Fruit fly (Drosophila melanogaster) whole organism, larva: Measurements from ENCODE around the gene brm.

Experiments used
- noc ChIP-seq: fragments of 200-800 bp; sonication (Bioruptor generic); optimal IDR thresholded peaks from 3 replicates; lab custom pipeline; 2019; ENCODE audit warnings: missing biosample characterization, mild to moderate bottlenecking, missing genetic modification characterization, moderate library complexity

The brm gene

dm6 chr3L:16015765-16016760, 33.4 kb upstream of the brm start:
- TF ChIP-seq noc (tag; lab: Kevin White, UChicago): no peak

DNA sequence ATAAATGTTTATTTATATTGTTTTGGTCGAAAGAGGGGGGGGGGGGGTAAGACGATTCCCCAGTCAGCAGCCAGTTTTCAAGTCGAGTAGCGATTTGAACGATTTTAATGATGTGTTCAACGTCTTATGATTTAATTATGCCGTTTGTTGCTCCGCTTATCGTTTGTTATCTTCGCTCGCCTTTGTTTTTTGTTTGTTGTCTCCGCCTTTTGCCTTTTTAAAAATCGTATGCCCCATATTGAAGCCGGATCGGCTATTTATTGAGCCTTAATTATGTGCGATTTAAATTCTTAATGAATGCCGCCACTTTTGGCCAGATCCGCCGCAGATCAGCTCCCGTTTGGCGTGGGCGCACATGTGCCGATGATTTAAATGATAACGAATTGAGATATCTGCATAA, 31.8 kb upstream of the brm start:
- TF ChIP-seq noc (tag; lab: Kevin White, UChicago): peak; percentile 5

- TF ChIP-seq noc (tag; lab: Kevin White, UChicago): no peak
Observed at dm6 chr3L:16013198-16013982, 30.7 kb upstream of the brm start.

- no peak for TF ChIP-seq noc (tag; lab: Kevin White, UChicago)
Observed at dm6 chr3L:16012315-16012950, 29.8 kb upstream of the brm start.

dm6 chr3L:16011319-16012210, 28.9 kb upstream of the brm start, which contains the start of gene mib1:
TSS of gene mib1 (minus strand) at chr3L:16011812.
- TF ChIP-seq noc (tag; lab: Kevin White, UChicago): peak; percentile 54

- no peak for TF ChIP-seq noc (tag; lab: Kevin White, UChicago)
Observed at dm6 chr3L:16010176-16010575, 27.5 kb upstream of the brm start.

DNA sequence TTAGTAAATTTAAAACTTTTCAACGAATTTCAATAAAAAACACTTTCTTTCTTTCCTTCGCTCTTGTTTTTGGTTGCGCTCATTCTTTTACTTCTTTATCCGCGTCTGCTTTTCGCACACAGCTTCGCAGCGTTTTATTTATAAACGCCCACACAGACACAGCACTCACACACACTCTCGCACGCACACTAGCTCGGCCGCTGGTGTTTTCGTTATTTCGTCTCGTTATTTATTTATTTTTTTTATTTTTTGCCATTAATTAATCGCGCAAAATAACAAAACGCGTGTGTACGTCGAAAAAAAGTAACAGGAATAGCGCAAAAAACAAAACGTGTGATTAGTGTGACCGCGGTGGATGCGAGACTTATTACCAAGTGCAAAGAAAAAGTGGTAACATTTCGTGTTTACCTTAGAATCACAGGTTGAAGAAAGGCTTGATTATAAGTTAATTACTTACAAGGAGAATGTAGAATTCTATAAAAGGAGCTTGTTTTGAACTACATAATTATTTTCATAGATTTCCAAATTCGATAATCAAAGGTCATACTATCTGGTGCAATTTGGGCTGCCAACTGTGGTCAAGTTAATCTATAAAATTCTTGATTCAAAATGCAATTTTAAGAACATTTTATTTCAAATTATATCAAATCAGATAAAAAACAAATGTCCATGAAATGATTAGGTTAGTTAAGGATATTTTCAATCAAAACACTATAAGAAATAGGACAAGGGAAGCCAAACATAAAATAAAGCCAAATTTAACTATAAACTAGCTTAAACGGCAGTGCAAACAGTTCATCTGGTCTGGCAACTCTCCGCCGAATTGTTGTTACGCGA, 21.9 kb upstream of the brm start, which contains the start of the genes hzg and mRpS31:
hzg (minus strand) TSS at position 336 of the 837 bp plus-strand sequence.
mRpS31 (plus strand) TSS at position 793 of the 837 bp plus-strand sequence.
- TF ChIP-seq noc (tag; lab: Kevin White, UChicago): peak; percentile 49

DNA sequence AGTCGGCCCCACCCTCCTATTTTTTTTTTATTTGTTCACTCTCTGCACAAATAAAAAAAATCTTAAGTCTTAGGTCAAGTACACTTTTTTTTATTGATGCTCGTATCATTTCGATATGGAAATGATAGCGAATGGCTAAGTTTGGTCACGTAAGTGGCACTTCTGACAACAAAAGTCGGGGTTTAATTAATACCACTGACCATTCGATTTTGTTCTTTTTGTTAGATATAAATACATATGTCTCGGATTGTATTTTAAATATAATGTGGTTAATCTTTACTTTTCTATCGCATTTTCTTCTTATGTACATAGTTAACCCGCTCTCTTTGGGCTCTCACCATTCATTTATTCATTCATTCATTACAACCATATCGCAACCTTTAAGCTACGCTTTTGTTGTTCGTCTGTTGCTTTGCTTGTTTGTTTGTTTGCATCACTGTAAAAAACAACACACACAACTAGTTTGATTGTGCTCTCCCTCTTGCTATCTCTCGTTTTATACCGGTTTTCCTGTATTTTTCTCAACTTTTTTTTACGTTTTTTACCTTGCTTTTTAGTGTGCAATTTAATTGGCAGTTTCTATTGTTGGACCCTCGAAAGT, 19.5 kb upstream of the brm start:
- no peak for TF ChIP-seq noc (tag; lab: Kevin White, UChicago)

DNA sequence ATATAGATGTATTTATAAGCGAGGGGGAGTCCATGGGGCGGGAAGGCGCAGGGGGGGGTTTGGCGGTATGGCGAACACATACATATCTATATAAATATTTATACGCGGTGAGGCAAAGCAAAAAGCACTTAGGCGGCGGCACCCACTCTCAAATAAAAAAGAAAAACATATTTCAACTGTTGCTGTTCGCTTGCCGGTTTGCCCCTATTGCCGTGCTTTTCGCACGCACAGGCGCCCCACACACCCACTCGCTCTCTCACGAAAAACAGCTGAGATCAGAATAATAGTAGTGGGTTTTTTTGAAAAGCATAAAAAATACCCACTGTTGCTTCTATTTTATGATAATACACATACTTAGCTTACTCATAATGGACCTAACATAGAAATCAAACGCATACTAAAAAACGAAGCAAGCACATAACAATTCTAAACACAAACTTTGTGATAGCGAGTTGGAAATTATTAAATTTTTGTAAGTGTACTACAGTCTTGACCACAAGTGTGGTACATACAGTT, 18.6 kb upstream of the brm start:
- peak; percentile 98 for TF ChIP-seq noc (tag; lab: Kevin White, UChicago)

- TF ChIP-seq noc (tag; lab: Kevin White, UChicago): peak; percentile 52
Observed at dm6 chr3L:15999358-16000005, 16.8 kb upstream of the brm start.

DNA sequence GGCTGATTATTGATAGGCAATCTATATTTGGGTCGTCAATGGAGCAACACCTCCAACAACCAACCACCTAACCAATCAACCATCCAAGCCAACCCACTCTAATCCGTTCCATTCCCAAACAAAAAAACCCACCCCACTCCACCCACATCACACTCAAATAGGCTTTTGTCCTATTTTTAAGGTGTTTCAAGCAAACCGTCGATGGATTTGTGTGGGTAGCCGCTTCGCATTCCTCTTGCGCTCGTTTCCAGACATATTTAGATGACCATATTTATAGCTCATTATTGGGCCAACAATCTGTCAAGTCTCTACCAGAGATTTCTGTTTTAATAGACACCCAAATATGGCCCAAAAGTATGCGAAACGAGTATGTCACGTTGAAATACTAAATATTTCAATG, 15.5 kb upstream of the brm start:
- no peak for TF ChIP-seq noc (tag; lab: Kevin White, UChicago)

- no peak for TF ChIP-seq noc (tag; lab: Kevin White, UChicago)
Observed at dm6 chr3L:15996019-15996418, 13.3 kb upstream of the brm start.
